Fruit fly (Drosophila melanogaster) Kc167 (cell line): ENCODE data around the gene CG5112.

ENCODE experiments used
- Myc ChIP-seq: fragments of >200 bp; optimal IDR thresholded peaks from 2 replicates; lab custom pipeline; 2017; ENCODE audit warnings: missing external identifiers
- ttk ChIP-seq: sonication (Bioruptor generic); optimal IDR thresholded peaks from 2 replicates; lab custom pipeline; 2017; ENCODE audit warnings: missing external identifiers

- no peak for TF ChIP-seq ttk
- no peak for TF ChIP-seq Myc (lab: Kevin White, UChicago)
Observed at dm6 chr3R:25495753-25496152, 4.5 kb downstream of the CG5112 start.
